Worm (Caenorhabditis elegans) whole organism, L4 larva: ENCODE data around the gene Y105C5A.10.
"Not testable (repeated sequence)": the region's sequence is repeated elsewhere in the genome, so short reads cannot be mapped to it uniquely, and the experiment has no call there.

ENCODE experiments used
- F10B5.3 ChIP-seq: sonication (generic microtip); optimal IDR thresholded peaks from 2 replicates; lab custom pipeline; 2016; ENCODE audit warnings: mild to moderate bottlenecking, missing genetic modification characterization, missing compliant biosample characterization
- F37D6.2 ChIP-seq: sonication (generic microtip); optimal IDR thresholded peaks from 2 replicates; lab custom pipeline; 2016; ENCODE audit warnings: mild to moderate bottlenecking, missing genetic modification characterization, missing compliant biosample characterization
- T20F7.1 ChIP-seq: fragments of 200-800 bp; sonication (Bioruptor generic); optimal IDR thresholded peaks from 2 replicates; lab custom pipeline; 2018; ENCODE audit warnings: mild to moderate bottlenecking, missing genetic modification characterization, missing compliant biosample characterization
- T26A8.4 ChIP-seq: fragments of 200-800 bp; sonication (Bioruptor generic); IDR thresholded peaks from 2 replicates; pipeline ENCODE4 v1.3.6; 2022; ENCODE audit warnings: missing genetic modification characterization, missing compliant biosample characterization
- aha-1 ChIP-seq: fragments of 150-350 bp; peaks from one replicate; lab custom pipeline; 2014; ENCODE audit warnings: missing biosample characterization, missing genetic modification characterization
- arid-1 ChIP-seq: fragments of 200-800 bp; sonication (Bioruptor generic); conservative IDR thresholded peaks from 2 replicates; pipeline ENCODE4 v1.3.6; 2022; ENCODE audit warnings: missing genetic modification reagents, missing genetic modification characterization, missing compliant biosample characterization
- ceh-20 ChIP-seq: fragments of 200-800 bp; sonication (Bioruptor generic); IDR thresholded peaks from 2 replicates; pipeline ENCODE4 v1.3.6; 2022; ENCODE audit warnings: missing genetic modification reagents, missing genetic modification characterization, missing compliant biosample characterization
- ctbp-1 ChIP-seq: fragments of 200-800 bp; sonication (Bioruptor generic); IDR thresholded peaks from 2 replicates; pipeline ENCODE4 v1.3.6; 2022; ENCODE audit warnings: missing genetic modification reagents, missing genetic modification characterization, missing compliant biosample characterization
- daf-16 ChIP-seq, 3 experiments: sonication (generic microtip); optimal IDR thresholded peaks; 2 replicates each; lab custom pipeline; 2016 to 2017; ENCODE audit warnings: missing genetic modification characterization in 3 of 3, missing genetic modification reagents in 3 of 3, mild to moderate bottlenecking in 2 of 3, missing compliant biosample characterization in 2 of 3, missing biosample characterization in 1 of 3, moderate library complexity in 1 of 3
- dpl-1 ChIP-seq: fragments of 150-350 bp; optimal IDR thresholded peaks from 2 replicates; lab custom pipeline; 2014; ENCODE audit warnings: missing biosample characterization, missing genetic modification reagents, missing genetic modification characterization
- dve-1 ChIP-seq: sonication (generic microtip); optimal IDR thresholded peaks from 2 replicates; lab custom pipeline; 2017; ENCODE audit warnings: antibody characterized with exemption, mild to moderate bottlenecking, missing genetic modification characterization, missing compliant biosample characterization; ENCODE audit not compliant: insufficient read depth
- egl-43 ChIP-seq: fragments of 200-800 bp; sonication (Bioruptor generic); IDR thresholded peaks from 2 replicates; pipeline ENCODE4 v1.3.6; 2022; ENCODE audit warnings: missing genetic modification reagents, missing genetic modification characterization, missing compliant biosample characterization
- fkh-10 ChIP-seq: fragments of 150-350 bp; optimal IDR thresholded peaks from 2 replicates; lab custom pipeline; 2014; ENCODE audit warnings: missing biosample characterization, missing genetic modification reagents, missing genetic modification characterization
- gei-8 ChIP-seq: fragments of 200-800 bp; sonication (Bioruptor generic); optimal IDR thresholded peaks from 2 replicates; lab custom pipeline; 2018; ENCODE audit warnings: mild to moderate bottlenecking, missing genetic modification characterization, missing compliant biosample characterization
- hif-1 ChIP-seq, 2 experiments: sonication (generic microtip); optimal IDR thresholded peaks; 2 replicates each; lab custom pipeline; 2016 to 2017; ENCODE audit warnings: missing compliant biosample characterization in 2 of 2, missing genetic modification characterization in 2 of 2, missing genetic modification reagents in 2 of 2, missing genotype in 2 of 2, mild to moderate bottlenecking in 1 of 2
- hlh-30 ChIP-seq: sonication (generic microtip); optimal IDR thresholded peaks from 2 replicates; lab custom pipeline; 2017; ENCODE audit warnings: antibody characterized with exemption, mild to moderate bottlenecking, missing genetic modification characterization, missing compliant biosample characterization; ENCODE audit not compliant: insufficient read depth
- hmg-1.1 ChIP-seq: fragments of 200-800 bp; sonication (Bioruptor generic); IDR thresholded peaks from 2 replicates; pipeline ENCODE4 v1.3.6; 2022; ENCODE audit warnings: missing genetic modification reagents, missing genetic modification characterization, missing compliant biosample characterization
- lin-1 ChIP-seq: fragments of 200-800 bp; sonication (Bioruptor generic); IDR thresholded peaks from 2 replicates; pipeline ENCODE4 v1.3.6; 2022; ENCODE audit warnings: missing genetic modification reagents, missing genetic modification characterization, missing compliant biosample characterization
- mdt-29 ChIP-seq: fragments of 200-800 bp; sonication (Bioruptor generic); IDR thresholded peaks from 2 replicates; pipeline ENCODE4 v1.3.6; 2022; ENCODE audit warnings: missing genetic modification reagents, missing genetic modification characterization, missing compliant biosample characterization
- mes-2 ChIP-seq: sonication (generic microtip); optimal IDR thresholded peaks from 2 replicates; lab custom pipeline; 2016; ENCODE audit warnings: missing genotype, mild to moderate bottlenecking, missing genetic modification characterization, missing compliant biosample characterization; ENCODE audit not compliant: poor library complexity, severe bottlenecking
- mxl-3 ChIP-seq: fragments of 200-800 bp; sonication (Bioruptor generic); optimal IDR thresholded peaks from 2 replicates; lab custom pipeline; 2018; ENCODE audit warnings: mild to moderate bottlenecking, missing genetic modification characterization, missing compliant biosample characterization
- nhr-102 ChIP-seq: sonication (generic microtip); optimal IDR thresholded peaks from 2 replicates; lab custom pipeline; 2016; ENCODE audit warnings: mild to moderate bottlenecking, missing genetic modification characterization, moderate library complexity, missing compliant biosample characterization
- nhr-25 ChIP-seq: sonication (generic microtip); optimal IDR thresholded peaks from 2 replicates; lab custom pipeline; 2017; ENCODE audit warnings: missing genetic modification characterization, mild to moderate bottlenecking, missing compliant biosample characterization, antibody characterized with exemption, moderate library complexity, borderline replicate concordance; ENCODE audit not compliant: insufficient read depth
- nhr-28 ChIP-seq: fragments of 150-350 bp; optimal IDR thresholded peaks from 2 replicates; lab custom pipeline; 2014; ENCODE audit warnings: missing biosample characterization, missing genetic modification characterization
- nhr-42 ChIP-seq: fragments of 200-800 bp; sonication (Bioruptor generic); IDR thresholded peaks from 2 replicates; pipeline ENCODE4 v1.3.6; 2022; ENCODE audit warnings: missing genetic modification characterization, missing compliant biosample characterization
- nhr-48 ChIP-seq: sonication (generic microtip); optimal IDR thresholded peaks from 2 replicates; lab custom pipeline; 2016; ENCODE audit warnings: mild to moderate bottlenecking, missing genetic modification characterization, missing compliant biosample characterization
- nhr-77 ChIP-seq: fragments of 150-350 bp; optimal IDR thresholded peaks from 2 replicates; lab custom pipeline; 2014; ENCODE audit warnings: missing biosample characterization, missing genetic modification characterization
- pha-4 ChIP-seq, 2 experiments: fragments of 150-350 bp in 1 of 2; fragments of 200-800 bp in 1 of 2; sonication (Bioruptor generic) in 1 of 2; IDR thresholded peaks in 1 of 2; optimal IDR thresholded peaks in 1 of 2; 2 replicates each; pipeline versions ENCODE4 v1.3.6 to Lab custom; 2014 to 2022; ENCODE audit warnings: missing genetic modification characterization in 2 of 2, missing genetic modification reagents in 2 of 2, missing biosample characterization in 1 of 2, missing compliant biosample characterization in 1 of 2
- php-3 ChIP-seq: fragments of 200-800 bp; sonication (Bioruptor generic); IDR thresholded peaks from 2 replicates; pipeline ENCODE4 v1.3.6; 2022; ENCODE audit warnings: missing genetic modification reagents, missing genetic modification characterization, missing compliant biosample characterization
- pqm-1 ChIP-seq: sonication (generic microtip); optimal IDR thresholded peaks from 2 replicates; lab custom pipeline; 2017; ENCODE audit warnings: missing biosample characterization, missing genetic modification characterization
- rbr-2 ChIP-seq: sonication (generic microtip); optimal IDR thresholded peaks from 2 replicates; lab custom pipeline; 2016; ENCODE audit warnings: missing genotype, missing genetic modification characterization, missing compliant biosample characterization
- saeg-2 ChIP-seq: fragments of 200-800 bp; sonication (Bioruptor generic); IDR thresholded peaks from 2 replicates; pipeline ENCODE4 v1.3.6; 2022; ENCODE audit warnings: missing genetic modification reagents, missing genetic modification characterization, missing compliant biosample characterization
- snpc-1.2 ChIP-seq: fragments of 200-800 bp; sonication (Bioruptor generic); IDR thresholded peaks from 2 replicates; pipeline ENCODE4 v1.3.6; 2022; ENCODE audit warnings: missing genetic modification reagents, missing genetic modification characterization, missing compliant biosample characterization
- spr-1 ChIP-seq: sonication (generic microtip); optimal IDR thresholded peaks from 2 replicates; lab custom pipeline; 2016; ENCODE audit warnings: mild to moderate bottlenecking, missing genetic modification characterization, missing compliant biosample characterization
- spr-3 ChIP-seq: fragments of 200-800 bp; sonication (Bioruptor generic); optimal IDR thresholded peaks from 2 replicates; lab custom pipeline; 2018; ENCODE audit warnings: mild to moderate bottlenecking, missing genetic modification characterization, missing compliant biosample characterization
- tra-1 ChIP-seq: fragments of 200-800 bp; sonication (Bioruptor generic); IDR thresholded peaks from 2 replicates; pipeline ENCODE4 v1.3.6; 2022; ENCODE audit warnings: missing genetic modification reagents, missing genetic modification characterization, missing compliant biosample characterization
- unc-62 ChIP-seq, 3 experiments: fragments of 150-350 bp in 1 of 3; sonication (generic microtip); optimal IDR thresholded peaks in 2 of 3; peaks in 1 of 3; 1 replicate in 1 of 3; 2 replicates in 2 of 3; lab custom pipeline; 2014 to 2017; ENCODE audit warnings: missing biosample characterization in 3 of 3, missing genetic modification characterization in 3 of 3, missing genetic modification reagents in 3 of 3, missing genotype in 1 of 3
- zag-1 ChIP-seq: fragments of 150-350 bp; optimal IDR thresholded peaks from 2 replicates; lab custom pipeline; 2014; ENCODE audit warnings: missing biosample characterization, missing genetic modification characterization
- zfp-2 ChIP-seq: sonication (generic microtip); optimal IDR thresholded peaks from 2 replicates; lab custom pipeline; 2016; ENCODE audit warnings: mild to moderate bottlenecking, missing genetic modification characterization, missing compliant biosample characterization
- zip-2 ChIP-seq: fragments of 150-350 bp; optimal IDR thresholded peaks from 2 replicates; lab custom pipeline; 2014; ENCODE audit warnings: missing biosample characterization, missing genetic modification characterization
- ztf-7 ChIP-seq: fragments of 150-350 bp; optimal IDR thresholded peaks from 2 replicates; lab custom pipeline; 2014; ENCODE audit warnings: missing biosample characterization, missing genetic modification characterization

The Y105C5A.10 gene

ce11 chrIV:15640852-15641251, 5.3 kb downstream of the Y105C5A.10 start, which contains the start of gene Y105C5A.13 (continued):
- TF ChIP-seq fkh-10 (GFP tag; lab: Kevin White, UChicago), result no peak

- not testable (repeated sequence) for TF ChIP-seq pqm-1 (tag; lab: Kevin White, UChicago); spr-3; gei-8 (GFP tag; lab: Kevin White, UChicago)
Measured at ce11 chrIV:15641699-15642098, 6.1 kb downstream of the Y105C5A.10 start, which contains the start of gene Y105C5A.12. Gene Y105C5A.12, minus strand, starts transcription at chrIV:15641799.

ce11 chrIV:15646418-15647220, 11.1 kb downstream of the Y105C5A.10 start, which contains the start of the genes Y105C5A.1268 and Y105C5A.1272:
Gene Y105C5A.1268, minus strand, starts transcription at chrIV:15646468.
Gene Y105C5A.1272, plus strand, starts transcription at chrIV:15646992.
- 0 out of 2 replicates have a peak, but pooled peaks have one; percentile 44 for TF ChIP-seq snpc-1.2 (GFP tag; lab: Robert Waterston, UW)
- peak; percentile 61 for TF ChIP-seq mxl-3 (GFP tag; lab: Kevin White, UChicago)
- TF ChIP-seq saeg-2 (GFP tag; lab: Robert Waterston, UW), result peak; percentile 59; the same call in 1 of the 2 replicates
- peak; percentile 47 for TF ChIP-seq nhr-25 (tag; lab: Kevin White, UChicago)
- TF ChIP-seq lin-1 (GFP tag; lab: Robert Waterston, UW), result peak; percentile 40; the same call in 1 of the 2 replicates
- TF ChIP-seq rbr-2 (tag; lab: Kevin White, UChicago), result peak; percentile 92
- TF ChIP-seq hmg-1.1, result peak; percentile 98
- peak; percentile 71 for TF ChIP-seq nhr-77
- peak; percentile 85 for TF ChIP-seq dve-1
- peak; percentile 52 for TF ChIP-seq nhr-48 (tag; lab: Kevin White, UChicago)
- peak; percentile 68 for TF ChIP-seq nhr-28 (tag; lab: Kevin White, UChicago)
- peak; percentile 56 for TF ChIP-seq fkh-10 (GFP tag; lab: Kevin White, UChicago)
- TF ChIP-seq php-3, result peak; percentile 70; the same call in 1 of the 2 replicates
- peak; percentile 64 for TF ChIP-seq ztf-7
- TF ChIP-seq T26A8.4 (GFP tag; lab: Robert Waterston, UW), result peak; percentile 78
- peak; percentile 77 for TF ChIP-seq ceh-20
- peak; percentile 72 for TF ChIP-seq spr-1 (tag; lab: Kevin White, UChicago)
- 0 out of 2 replicates have a peak, but pooled peaks have one; percentile 20 for TF ChIP-seq mdt-29 (GFP tag; lab: Robert Waterston, UW)
- TF ChIP-seq spr-3, result peak; percentile 22
- peak; percentile 90 for TF ChIP-seq ctbp-1 (GFP tag; lab: Robert Waterston, UW)
- peak; percentile 86 for TF ChIP-seq F37D6.2 (tag; lab: Kevin White, UChicago)
- TF ChIP-seq T20F7.1, result peak; percentile 82
- TF ChIP-seq zag-1 (tag; lab: Kevin White, UChicago), result peak; percentile 34
- TF ChIP-seq daf-16 (GFP tag; optimal IDR thresholded peaks at IDR 0.05; lab: Kevin White, UChicago), result peak in 1 of 2 experiments; percentile 12
- peak; percentile 82 for TF ChIP-seq daf-16 (tag; optimal IDR thresholded peaks at IDR 0.05; lab: Kevin White, UChicago)
- TF ChIP-seq zfp-2, result peak; percentile 28
- peak; percentile 93 for TF ChIP-seq hlh-30
- TF ChIP-seq dpl-1 (GFP tag; lab: Kevin White, UChicago), result peak; percentile 66
- 0 out of 2 replicates have a peak, but pooled peaks have one; percentile 21 for TF ChIP-seq tra-1 (GFP tag; lab: Robert Waterston, UW)
- peak; percentile 83 for TF ChIP-seq nhr-102 (tag; lab: Kevin White, UChicago)
- TF ChIP-seq aha-1, result peak; percentile 99
- TF ChIP-seq F10B5.3 (tag; lab: Kevin White, UChicago), result peak; percentile 53
- TF ChIP-seq nhr-42 (GFP tag; lab: Robert Waterston, UW), result peak; percentile 60; the same call in 1 of the 2 replicates
- peak; percentile 73 for TF ChIP-seq arid-1 (GFP tag; lab: Robert Waterston, UW)
- TF ChIP-seq mes-2, result peak; percentile 75
- TF ChIP-seq unc-62 (GFP tag; optimal IDR thresholded peaks at IDR 0.05 in 1 of 2; lab: Kevin White, UChicago), result peak in 1 of 2 experiments; percentile 99
- TF ChIP-seq unc-62 (tag; optimal IDR thresholded peaks at IDR 0.05; lab: Kevin White, UChicago), result not testable (repeated sequence)
- TF ChIP-seq egl-43 (GFP tag; lab: Robert Waterston, UW), result peak; percentile 77
- TF ChIP-seq pha-4 (GFP tag; IDR thresholded peaks at IDR 0.05; lab: Robert Waterston, UW), result peak; percentile 72
- TF ChIP-seq pha-4 (tag; optimal IDR thresholded peaks at IDR 0.05; lab: Kevin White, UChicago), result peak; percentile 36
- TF ChIP-seq zip-2 (tag; lab: Kevin White, UChicago), result peak; percentile 76
- TF ChIP-seq hif-1 (tag; optimal IDR thresholded peaks at IDR 0.05; lab: Kevin White, UChicago), result peak in 1 of 2 experiments; percentile 64
